Worm (Caenorhabditis elegans) whole organism, young adult: ENCODE results near the gene zer-1.

Source experiments
- B0261.1 ChIP-seq: sonication (generic microtip); optimal IDR thresholded peaks from 2 replicates; lab custom pipeline; 2016; ENCODE audit warnings: mild to moderate bottlenecking, missing genetic modification characterization, moderate library complexity, missing compliant biosample characterization
- C06A6.2 ChIP-seq: fragments of 200-800 bp; sonication (Bioruptor generic); conservative IDR thresholded peaks from 2 replicates; pipeline ENCODE4 v1.3.6; 2022; ENCODE audit warnings: missing genetic modification characterization, missing compliant biosample characterization
- F23B12.7 ChIP-seq: sonication (generic microtip); optimal IDR thresholded peaks from 2 replicates; lab custom pipeline; 2017; ENCODE audit warnings: missing genetic modification characterization, mild to moderate bottlenecking, missing compliant biosample characterization, antibody characterized with exemption, moderate library complexity; ENCODE audit not compliant: insufficient read depth
- F49E8.2 ChIP-seq: sonication (generic microtip); optimal IDR thresholded peaks from 3 replicates; lab custom pipeline; 2017; ENCODE audit warnings: missing genetic modification characterization, mild to moderate bottlenecking, missing compliant biosample characterization, antibody characterized with exemption, moderate library complexity; ENCODE audit not compliant: insufficient read depth
- F57A8.1 ChIP-seq: fragments of 200-800 bp; sonication (Bioruptor generic); optimal IDR thresholded peaks from 2 replicates; lab custom pipeline; 2018; ENCODE audit warnings: mild to moderate bottlenecking, missing genetic modification characterization, moderate library complexity, missing compliant biosample characterization
- Y53G8AR.9 ChIP-seq: fragments of 200-800 bp; sonication (Bioruptor generic); conservative IDR thresholded peaks from 2 replicates; pipeline ENCODE4 v1.3.6; 2022; ENCODE audit warnings: missing genetic modification reagents, missing genetic modification characterization, missing compliant biosample characterization
- ZK185.1 ChIP-seq: sonication (generic microtip); optimal IDR thresholded peaks from 2 replicates; lab custom pipeline; 2016; ENCODE audit warnings: mild to moderate bottlenecking, missing genetic modification characterization, missing compliant biosample characterization; ENCODE audit not compliant: poor library complexity, severe bottlenecking
- atf-7 ChIP-seq: sonication (generic microtip); optimal IDR thresholded peaks from 2 replicates; lab custom pipeline; 2017; ENCODE audit warnings: mild to moderate bottlenecking, missing genetic modification characterization, missing compliant biosample characterization
- attf-5 ChIP-seq: fragments of 200-800 bp; sonication (Bioruptor generic); optimal IDR thresholded peaks from 2 replicates; lab custom pipeline; 2018; ENCODE audit warnings: mild to moderate bottlenecking, missing genetic modification characterization, missing compliant biosample characterization
- bed-1 ChIP-seq: fragments of 200-800 bp; sonication (Bioruptor generic); IDR thresholded peaks from 2 replicates; pipeline ENCODE4 v1.3.6; 2022; ENCODE audit warnings: missing genetic modification reagents, missing genetic modification characterization, missing compliant biosample characterization
- cebp-1 ChIP-seq, 2 experiments: fragments of 200-800 bp in 1 of 2; sonication (Bioruptor generic) in 1 of 2; sonication (generic microtip) in 1 of 2; IDR thresholded peaks in 1 of 2; optimal IDR thresholded peaks in 1 of 2; 2 replicates each; pipeline versions ENCODE4 v1.3.6 to Lab custom; 2017 to 2022; ENCODE audit warnings: missing compliant biosample characterization in 2 of 2, missing genetic modification characterization in 2 of 2, mild to moderate bottlenecking in 1 of 2, missing genetic modification reagents in 1 of 2, moderate library complexity in 1 of 2
- ceh-100 ChIP-seq: fragments of 200-800 bp; sonication (Bioruptor generic); IDR thresholded peaks from 2 replicates; pipeline ENCODE4 v1.3.6; 2022; ENCODE audit warnings: missing genetic modification reagents, missing genetic modification characterization, missing compliant biosample characterization
- ceh-58 ChIP-seq: fragments of 200-800 bp; sonication (Bioruptor generic); IDR thresholded peaks from 2 replicates; pipeline ENCODE4 v1.3.6; 2022; ENCODE audit warnings: missing genetic modification characterization, missing compliant biosample characterization
- ceh-91 ChIP-seq: fragments of 200-800 bp; sonication (Bioruptor generic); IDR thresholded peaks from 2 replicates; pipeline ENCODE4 v1.3.6; 2022; ENCODE audit warnings: missing genetic modification reagents, missing genetic modification characterization, missing compliant biosample characterization
- chd-7 ChIP-seq: sonication (generic microtip); optimal IDR thresholded peaks from 2 replicates; lab custom pipeline; 2016; ENCODE audit warnings: mild to moderate bottlenecking, missing genetic modification characterization, moderate library complexity, missing compliant biosample characterization
- efl-1 ChIP-seq: fragments of 150-350 bp; optimal IDR thresholded peaks from 2 replicates; lab custom pipeline; 2014; ENCODE audit warnings: missing biosample characterization, missing genetic modification reagents, missing genetic modification characterization
- egrh-3 ChIP-seq: fragments of 200-800 bp; sonication (Bioruptor generic); IDR thresholded peaks from 2 replicates; pipeline ENCODE4 v1.3.6; 2022; ENCODE audit warnings: missing genetic modification reagents, missing genetic modification characterization, missing compliant biosample characterization
- ets-4 ChIP-seq: fragments of 200-800 bp; sonication (Bioruptor generic); optimal IDR thresholded peaks from 2 replicates; lab custom pipeline; 2018; ENCODE audit warnings: mild to moderate bottlenecking, missing genetic modification characterization, missing compliant biosample characterization
- fkh-3 ChIP-seq: sonication (generic microtip); optimal IDR thresholded peaks from 2 replicates; lab custom pipeline; 2016; ENCODE audit warnings: mild to moderate bottlenecking, missing genetic modification characterization, missing compliant biosample characterization
- him-1 ChIP-seq: sonication (generic microtip); optimal IDR thresholded peaks from 2 replicates; lab custom pipeline; 2016; ENCODE audit warnings: missing genotype, missing genetic modification reagents, missing genetic modification characterization, missing compliant biosample characterization
- lag-1 ChIP-seq: fragments of 200-800 bp; sonication (Bioruptor generic); IDR thresholded peaks from 2 replicates; pipeline ENCODE4 v1.3.6; 2022; ENCODE audit warnings: missing genetic modification reagents, missing genetic modification characterization, missing compliant biosample characterization
- lin-26 ChIP-seq: fragments of 200-800 bp; sonication (Bioruptor generic); IDR thresholded peaks from 2 replicates; pipeline ENCODE4 v1.3.6; 2022; ENCODE audit warnings: missing genetic modification reagents, missing genetic modification characterization, missing compliant biosample characterization
- lin-35 ChIP-seq, 3 experiments: fragments of 150-350 bp in 2 of 3; sonication (generic microtip) in 1 of 3; optimal IDR thresholded peaks; 2 replicates each; lab custom pipeline; 2014 to 2018; ENCODE audit warnings: missing biosample characterization in 3 of 3, missing genetic modification characterization in 3 of 3, missing genetic modification reagents in 3 of 3
- lsl-1 ChIP-seq: fragments of 200-800 bp; sonication (Bioruptor generic); optimal IDR thresholded peaks from 2 replicates; lab custom pipeline; 2018; ENCODE audit warnings: mild to moderate bottlenecking, missing genetic modification characterization, moderate library complexity, missing compliant biosample characterization
- mcd-1 ChIP-seq: fragments of 200-800 bp; sonication (Bioruptor generic); IDR thresholded peaks from 2 replicates; pipeline ENCODE4 v1.3.6; 2022; ENCODE audit warnings: missing genetic modification reagents, missing genetic modification characterization, missing compliant biosample characterization
- mxl-1 ChIP-seq: sonication (generic microtip); optimal IDR thresholded peaks from 2 replicates; lab custom pipeline; 2016; ENCODE audit warnings: missing genetic modification characterization, missing compliant biosample characterization
- nfya-2 ChIP-seq: fragments of 200-800 bp; sonication (Bioruptor generic); IDR thresholded peaks from 2 replicates; pipeline ENCODE4 v1.3.6; 2022; ENCODE audit warnings: missing genetic modification reagents, missing genetic modification characterization, missing compliant biosample characterization
- nfyb-1 ChIP-seq: fragments of 200-800 bp; sonication (Bioruptor generic); IDR thresholded peaks from 2 replicates; pipeline ENCODE4 v1.3.6; 2022; ENCODE audit warnings: missing genetic modification reagents, missing genetic modification characterization, missing compliant biosample characterization
- nhr-27 ChIP-seq: fragments of 200-800 bp; sonication (Bioruptor generic); optimal IDR thresholded peaks from 2 replicates; lab custom pipeline; 2018; ENCODE audit warnings: mild to moderate bottlenecking, missing genetic modification characterization, moderate library complexity, missing compliant biosample characterization
- nhr-80 ChIP-seq: sonication (generic microtip); optimal IDR thresholded peaks from 2 replicates; lab custom pipeline; 2016; ENCODE audit warnings: missing genetic modification characterization, missing compliant biosample characterization
- nhr-90 ChIP-seq: sonication (generic microtip); optimal IDR thresholded peaks from 2 replicates; lab custom pipeline; 2016; ENCODE audit warnings: missing genotype, mild to moderate bottlenecking, missing genetic modification characterization, missing compliant biosample characterization
- pbrm-1 ChIP-seq: fragments of 200-800 bp; sonication (Bioruptor generic); IDR thresholded peaks from 2 replicates; pipeline ENCODE4 v1.3.6; 2022; ENCODE audit warnings: missing genetic modification reagents, missing genetic modification characterization, missing compliant biosample characterization
- pha-4 ChIP-seq: fragments of 150-350 bp; sonication (generic microtip); optimal IDR thresholded peaks from 2 replicates; lab custom pipeline; 2014; ENCODE audit warnings: missing biosample characterization, missing genetic modification reagents, missing genetic modification characterization
- sdz-38 ChIP-seq: sonication (generic microtip); optimal IDR thresholded peaks from 2 replicates; lab custom pipeline; 2016; ENCODE audit warnings: missing genotype, missing genetic modification characterization, missing compliant biosample characterization
- sea-2 ChIP-seq: fragments of 200-800 bp; sonication (Bioruptor generic); IDR thresholded peaks from 2 replicates; pipeline ENCODE4 v1.3.6; 2022; ENCODE audit warnings: missing genetic modification characterization, missing compliant biosample characterization
- snpc-3.4 ChIP-seq: sonication (generic microtip); optimal IDR thresholded peaks from 2 replicates; lab custom pipeline; 2017; ENCODE audit warnings: missing genetic modification characterization, mild to moderate bottlenecking, missing compliant biosample characterization, antibody characterized with exemption, moderate library complexity, missing genotype, missing genetic modification reagents
- snpc-4 ChIP-seq, 5 experiments: fragments of 150-350 bp in 1 of 5; sonication (generic microtip) in 4 of 5; optimal IDR thresholded peaks; 2 replicates each; lab custom pipeline; 2014 to 2018; ENCODE audit warnings: missing genetic modification characterization in 5 of 5, missing biosample characterization in 3 of 5, antibody characterized with exemption in 2 of 5, mild to moderate bottlenecking in 2 of 5, missing compliant biosample characterization in 2 of 5, missing genotype in 2 of 5, moderate library complexity in 2 of 5, missing genetic modification reagents in 1 of 5
- unc-62 ChIP-seq: fragments of 150-350 bp; optimal IDR thresholded peaks from 2 replicates; lab custom pipeline; 2014; ENCODE audit warnings: missing biosample characterization, missing genetic modification reagents, missing genetic modification characterization
- zfh-2 ChIP-seq: fragments of 200-800 bp; sonication (Bioruptor generic); conservative IDR thresholded peaks from 2 replicates; pipeline ENCODE4 v1.3.6; 2022; ENCODE audit warnings: missing genetic modification reagents, missing genetic modification characterization, missing compliant biosample characterization
- ztf-18 ChIP-seq: sonication (generic microtip); optimal IDR thresholded peaks from 2 replicates; lab custom pipeline; 2016; ENCODE audit warnings: missing genotype, mild to moderate bottlenecking, missing genetic modification characterization, missing compliant biosample characterization
- ztf-25 ChIP-seq: fragments of 200-800 bp; sonication (Bioruptor generic); IDR thresholded peaks from 2 replicates; pipeline ENCODE4 v1.3.6; 2022; ENCODE audit warnings: missing genetic modification reagents, missing genetic modification characterization, missing compliant biosample characterization
- ztf-26 ChIP-seq: sonication (generic microtip); optimal IDR thresholded peaks from 2 replicates; lab custom pipeline; 2017; ENCODE audit warnings: missing genetic modification characterization, missing compliant biosample characterization

Gene zer-1

ce11 chrIII:891014-891413, 4.4 kb upstream of the zer-1 start, which contains the start of gene T24C4.10:
TSS of gene T24C4.10 (minus strand) at chrIII:891243.
- peak; percentile 27 for TF ChIP-seq snpc-3.4 (tag; lab: Kevin White, UChicago)
- TF ChIP-seq F23B12.7 (tag; lab: Kevin White, UChicago) = no peak
- TF ChIP-seq nhr-80 (tag; lab: Kevin White, UChicago) = peak; percentile 76
- TF ChIP-seq, all 124 proteins: peak for 2

- peak; percentile 10 for TF ChIP-seq efl-1 (GFP tag; lab: Kevin White, UChicago)
- peak; percentile 30 for TF ChIP-seq attf-5 (GFP tag; lab: Kevin White, UChicago)
- no peak for TF ChIP-seq bed-1
- TF ChIP-seq lsl-1 = peak; percentile 64
- TF ChIP-seq, all 124 proteins: peak for 3
These were observed 2.5 kb upstream of the zer-1 start for ce11 chrIII:888983-889549.

- TF ChIP-seq lsl-1 (no peak), ztf-26 (tag; lab: Kevin White, UChicago) (peak; percentile 56), ceh-91 (GFP tag; lab: Robert Waterston, UW) (no peak), pbrm-1 (GFP tag; lab: Robert Waterston, UW) (peak; percentile 41; the same call in 1 of the 2 replicates), ceh-100 (no peak), ZK185.1 (tag; lab: Kevin White, UChicago) (no peak), zfh-2 (GFP tag; lab: Robert Waterston, UW) (peak; percentile 93), chd-7 (tag; lab: Kevin White, UChicago) (peak; percentile 45), unc-62 (no peak), cebp-1 (GFP tag; IDR thresholded peaks at IDR 0.05; lab: Robert Waterston, UW) (no peak), cebp-1 (tag; optimal IDR thresholded peaks at IDR 0.05; lab: Kevin White, UChicago) (peak; percentile 76), pha-4 (no peak), B0261.1 (tag; lab: Kevin White, UChicago) (no peak), ceh-58 (no peak), sdz-38 (tag; lab: Kevin White, UChicago) (no peak), mxl-1 (no peak), atf-7 (tag; lab: Kevin White, UChicago) (no peak), C06A6.2 (no peak), snpc-3.4 (tag; lab: Kevin White, UChicago) (no peak), nhr-27 (tag; lab: Kevin White, UChicago) (no peak), ets-4 (no peak), lin-35 (GFP tag; optimal IDR thresholded peaks at IDR 0.05; lab: Kevin White, UChicago) (peak in 1 of 3 experiments; percentile 41), nhr-90 (tag; lab: Kevin White, UChicago) (peak; percentile 9), F57A8.1 (no peak), lag-1 (GFP tag; lab: Robert Waterston, UW) (no peak), egrh-3 (no peak), snpc-4 (GFP tag; optimal IDR thresholded peaks at IDR 0.05; lab: Kevin White, UChicago) (peak; percentile 41), snpc-4 (tag; optimal IDR thresholded peaks at IDR 0.05; lab: Kevin White, UChicago) (peak in 2 of 4 experiments; percentile 34 to 43), sea-2 (no peak), F49E8.2 (no peak), ztf-25 (GFP tag; lab: Robert Waterston, UW) (no peak), him-1 (tag; lab: Kevin White, UChicago) (no peak), nfyb-1 (GFP tag; lab: Robert Waterston, UW) (0 out of 2 replicates have a peak, but pooled peaks have one; percentile 53), mcd-1 (GFP tag; lab: Robert Waterston, UW) (peak; percentile 71), nfya-2 (no peak), lin-26 (GFP tag; lab: Robert Waterston, UW) (peak; percentile 74; the same call in 1 of the 2 replicates), fkh-3 (no peak), ztf-18 (tag; lab: Kevin White, UChicago) (no peak), Y53G8AR.9 (0 out of 2 replicates have a peak, but pooled peaks have one; percentile 30)
These were observed 1.3 kb upstream of the zer-1 start for ce11 chrIII:887874-888299.
